Fruit fly (Drosophila melanogaster) whole organism, embryonic: ENCODE measurements around the gene CG31468.

Experiments used
- Atf-2 ChIP-seq: fragments of 200-800 bp; sonication (Bioruptor generic); optimal IDR thresholded peaks from 2 replicates; lab custom pipeline; 2016; ENCODE audit warnings: missing biosample characterization, missing genetic modification characterization
- BEAF-32 ChIP-seq: fragments of 200-800 bp; sonication (Bioruptor generic); optimal IDR thresholded peaks from 3 replicates; lab custom pipeline; 2017; ENCODE audit warnings: missing biosample characterization, missing genetic modification characterization, mild to moderate bottlenecking, moderate library complexity, missing genetic modification reagents
- CG10147 ChIP-seq: fragments of 200-800 bp; sonication (Bioruptor generic); optimal IDR thresholded peaks from 2 replicates; lab custom pipeline; 2019; ENCODE audit warnings: missing biosample characterization, mild to moderate bottlenecking, missing genetic modification characterization, moderate library complexity
- CG10366 ChIP-seq: fragments of 200-800 bp; sonication (Bioruptor generic); IDR thresholded peaks from 2 replicates; pipeline ENCODE4 v1.3.6; 2022; ENCODE audit warnings: missing biosample characterization, missing genetic modification characterization
- CG10979 ChIP-seq: fragments of 200-800 bp; sonication (Bioruptor generic); optimal IDR thresholded peaks from 2 replicates; lab custom pipeline; 2018; ENCODE audit warnings: missing biosample characterization, mild to moderate bottlenecking, missing genetic modification characterization, moderate library complexity
- CG12155 ChIP-seq: fragments of 200-800 bp; sonication (Bioruptor generic); optimal IDR thresholded peaks from 3 replicates; lab custom pipeline; 2016; ENCODE audit warnings: missing biosample characterization, missing genetic modification characterization
- CG13424 ChIP-seq: fragments of 200-800 bp; sonication (Bioruptor generic); optimal IDR thresholded peaks from 2 replicates; lab custom pipeline; 2019; ENCODE audit warnings: missing biosample characterization, mild to moderate bottlenecking, missing genetic modification characterization, moderate library complexity
- CG14050 ChIP-seq: fragments of 200-800 bp; sonication (Bioruptor generic); IDR thresholded peaks from 3 replicates; pipeline ENCODE4 v1.3.6; 2022; ENCODE audit warnings: missing biosample characterization, missing genetic modification characterization
- CG14667 ChIP-seq: fragments of 200-800 bp; sonication (Bioruptor generic); IDR thresholded peaks from 2 replicates; pipeline ENCODE4 v1.3.6; 2022; ENCODE audit warnings: missing biosample characterization, missing genetic modification characterization
- CG15479 ChIP-seq: fragments of 200-800 bp; sonication (Bioruptor generic); optimal IDR thresholded peaks from 3 replicates; lab custom pipeline; 2019; ENCODE audit warnings: missing biosample characterization, mild to moderate bottlenecking, missing genetic modification characterization, moderate library complexity
- CG15601 ChIP-seq: fragments of 200-800 bp; sonication (Bioruptor generic); optimal IDR thresholded peaks from 3 replicates; lab custom pipeline; 2019; ENCODE audit warnings: missing biosample characterization, mild to moderate bottlenecking, missing genetic modification characterization, moderate library complexity
- CG1602 ChIP-seq: fragments of 200-800 bp; sonication (Bioruptor generic); optimal IDR thresholded peaks from 3 replicates; lab custom pipeline; 2016; ENCODE audit warnings: missing biosample characterization, missing genetic modification characterization
- CG16813 ChIP-seq: fragments of 200-800 bp; sonication (Bioruptor generic); IDR thresholded peaks from 3 replicates; pipeline ENCODE4 v1.3.6; 2022; ENCODE audit warnings: missing biosample characterization, missing genetic modification characterization; ENCODE audit not compliant: partially characterized antibody
- CG18011 ChIP-seq: fragments of 200-800 bp; sonication (Bioruptor generic); optimal IDR thresholded peaks from 2 replicates; lab custom pipeline; 2017; ENCODE audit warnings: missing biosample characterization, missing genetic modification characterization, mild to moderate bottlenecking, moderate library complexity, missing genotype
- CG2678 ChIP-seq: fragments of 200-800 bp; sonication (Bioruptor generic); optimal IDR thresholded peaks from 3 replicates; lab custom pipeline; 2019; ENCODE audit warnings: missing biosample characterization, mild to moderate bottlenecking, missing genetic modification characterization, moderate library complexity
- CG31388 ChIP-seq: fragments of 200-800 bp; sonication (Bioruptor generic); optimal IDR thresholded peaks from 2 replicates; lab custom pipeline; 2016; ENCODE audit warnings: missing biosample characterization, missing genetic modification characterization
- CG33213 ChIP-seq: fragments of 200-800 bp; sonication (Bioruptor generic); optimal IDR thresholded peaks from 3 replicates; lab custom pipeline; 2016; ENCODE audit warnings: missing biosample characterization, missing genetic modification characterization
- CG3838 ChIP-seq: fragments of 200-800 bp; sonication (Bioruptor generic); optimal IDR thresholded peaks from 3 replicates; lab custom pipeline; 2016; ENCODE audit warnings: missing biosample characterization, missing genetic modification characterization
- CG6654 ChIP-seq: fragments of 200-800 bp; sonication (Bioruptor generic); optimal IDR thresholded peaks from 2 replicates; lab custom pipeline; 2017; ENCODE audit warnings: missing biosample characterization, mild to moderate bottlenecking, missing genetic modification characterization
- CG6765 ChIP-seq: fragments of 200-800 bp; sonication (Bioruptor generic); optimal IDR thresholded peaks from 3 replicates; lab custom pipeline; 2017; ENCODE audit warnings: missing biosample characterization, mild to moderate bottlenecking, missing genetic modification characterization
- CG6813 ChIP-seq: fragments of 200-800 bp; sonication (Bioruptor generic); optimal IDR thresholded peaks from 2 replicates; lab custom pipeline; 2017; ENCODE audit warnings: missing biosample characterization, missing genetic modification characterization, mild to moderate bottlenecking, moderate library complexity, missing genetic modification reagents
- CG8944 ChIP-seq: fragments of 200-800 bp; sonication (Bioruptor generic); optimal IDR thresholded peaks from 3 replicates; lab custom pipeline; 2016; ENCODE audit warnings: missing biosample characterization, missing genetic modification characterization
- CHES-1-like ChIP-seq: fragments of 200-800 bp; sonication (Bioruptor generic); optimal IDR thresholded peaks from 2 replicates; lab custom pipeline; 2016; ENCODE audit warnings: missing biosample characterization, missing genetic modification characterization
- ERR ChIP-seq: fragments of 200-800 bp; sonication (Bioruptor generic); optimal IDR thresholded peaks from 2 replicates; lab custom pipeline; 2016; ENCODE audit warnings: missing biosample characterization, missing genetic modification characterization
- Gug ChIP-seq: fragments of 200-800 bp; sonication (Bioruptor generic); IDR thresholded peaks from 4 replicates; pipeline ENCODE4 v1.3.6; 2022; ENCODE audit warnings: missing biosample characterization, missing genetic modification characterization
- Hr78 ChIP-seq, 2 experiments: fragments of 200-800 bp in 1 of 2; fragments of >200 bp in 1 of 2; sonication (Bioruptor generic) in 1 of 2; optimal IDR thresholded peaks; 2 replicates each; lab custom pipeline; 2017 to 2019; ENCODE audit warnings: missing biosample characterization in 2 of 2, missing genetic modification characterization in 2 of 2, mild to moderate bottlenecking in 1 of 2, moderate library complexity in 1 of 2
- Kr ChIP-seq: fragments of 200-800 bp; sonication (Bioruptor generic); optimal IDR thresholded peaks from 2 replicates; lab custom pipeline; 2017; ENCODE audit warnings: missing biosample characterization, mild to moderate bottlenecking, missing genetic modification characterization
- Mes4 ChIP-seq: fragments of 200-800 bp; sonication (Bioruptor generic); optimal IDR thresholded peaks from 2 replicates; lab custom pipeline; 2016; ENCODE audit warnings: missing biosample characterization, missing genetic modification characterization
- NFAT ChIP-seq: fragments of 200-800 bp; sonication (Bioruptor generic); IDR thresholded peaks from 2 replicates; pipeline ENCODE4 v1.3.6; 2022; ENCODE audit warnings: missing biosample characterization, missing genetic modification characterization
- Rfx ChIP-seq: fragments of 200-800 bp; sonication (Bioruptor generic); IDR thresholded peaks from 2 replicates; pipeline ENCODE4 v1.3.6; 2022; ENCODE audit warnings: missing biosample characterization, missing genetic modification characterization
- Sox100B ChIP-seq: fragments of 200-800 bp; sonication (Bioruptor generic); optimal IDR thresholded peaks from 3 replicates; lab custom pipeline; 2018; ENCODE audit warnings: missing biosample characterization, mild to moderate bottlenecking, missing genetic modification characterization
- TFAM ChIP-seq: fragments of 200-800 bp; sonication (Bioruptor generic); optimal IDR thresholded peaks from 2 replicates; lab custom pipeline; 2017; ENCODE audit warnings: missing biosample characterization, missing genetic modification characterization, inconsistent platforms
- Usf ChIP-seq: fragments of 200-800 bp; sonication (Bioruptor generic); optimal IDR thresholded peaks from 2 replicates; lab custom pipeline; 2017; ENCODE audit warnings: missing genotype, missing biosample characterization, missing genetic modification characterization
- abd-A ChIP-seq: fragments of 200-800 bp; sonication (Bioruptor generic); optimal IDR thresholded peaks from 3 replicates; lab custom pipeline; 2019; ENCODE audit warnings: missing biosample characterization, mild to moderate bottlenecking, missing genetic modification characterization, moderate library complexity
- dati ChIP-seq: fragments of 200-800 bp; sonication (Bioruptor generic); IDR thresholded peaks from 2 replicates; pipeline ENCODE4 v1.3.6; 2022; ENCODE audit warnings: missing biosample characterization, missing genetic modification characterization
- fd102C ChIP-seq: fragments of 200-800 bp; sonication (Bioruptor generic); optimal IDR thresholded peaks from 2 replicates; lab custom pipeline; 2018; ENCODE audit warnings: missing biosample characterization, mild to moderate bottlenecking, missing genetic modification characterization, moderate library complexity
- fru ChIP-seq: fragments of >200 bp; optimal IDR thresholded peaks from 2 replicates; lab custom pipeline; 2017
- hb ChIP-seq: fragments of 200-800 bp; sonication (Bioruptor generic); IDR thresholded peaks from 3 replicates; pipeline ENCODE4 v1.3.6; 2022; ENCODE audit warnings: missing biosample characterization, missing genetic modification characterization; ENCODE audit not compliant: partially characterized antibody
- her ChIP-seq: fragments of 200-800 bp; sonication (Bioruptor generic); optimal IDR thresholded peaks from 2 replicates; lab custom pipeline; 2016; ENCODE audit warnings: missing biosample characterization, missing genetic modification characterization
- lbe ChIP-seq: fragments of 200-800 bp; sonication (Bioruptor generic); optimal IDR thresholded peaks from 2 replicates; lab custom pipeline; 2016; ENCODE audit warnings: missing biosample characterization, mild to moderate bottlenecking, missing genetic modification characterization
- mam ChIP-seq: fragments of 200-800 bp; sonication (Bioruptor generic); optimal IDR thresholded peaks from 3 replicates; lab custom pipeline; 2016; ENCODE audit warnings: missing biosample characterization, missing genetic modification characterization
- mirr ChIP-seq: fragments of 200-800 bp; sonication (Bioruptor generic); optimal IDR thresholded peaks from 3 replicates; lab custom pipeline; 2018; ENCODE audit warnings: missing biosample characterization, mild to moderate bottlenecking, missing genetic modification characterization
- org-1 ChIP-seq: fragments of 200-800 bp; sonication (Bioruptor generic); optimal IDR thresholded peaks from 2 replicates; lab custom pipeline; 2017; ENCODE audit warnings: missing biosample characterization, missing genetic modification characterization
- p53 ChIP-seq: fragments of 200-800 bp; sonication (Bioruptor generic); optimal IDR thresholded peaks from 2 replicates; lab custom pipeline; 2016; ENCODE audit warnings: missing biosample characterization, missing genetic modification characterization
- phol ChIP-seq: fragments of 200-800 bp; sonication (Bioruptor generic); optimal IDR thresholded peaks from 3 replicates; lab custom pipeline; 2018; ENCODE audit warnings: missing biosample characterization, mild to moderate bottlenecking, missing genetic modification characterization, moderate library complexity
- schlank ChIP-seq: fragments of 200-800 bp; sonication (Bioruptor generic); optimal IDR thresholded peaks from 2 replicates; lab custom pipeline; 2018; ENCODE audit warnings: missing biosample characterization, mild to moderate bottlenecking, missing genetic modification characterization
- stwl ChIP-seq: fragments of 200-800 bp; sonication (Bioruptor generic); optimal IDR thresholded peaks from 3 replicates; lab custom pipeline; 2018; ENCODE audit warnings: missing biosample characterization, mild to moderate bottlenecking, missing genetic modification characterization, moderate library complexity
- z ChIP-seq: fragments of 200-800 bp; sonication (Bioruptor generic); IDR thresholded peaks from 3 replicates; pipeline ENCODE4 v1.3.6; 2022; ENCODE audit warnings: missing biosample characterization, missing genetic modification characterization

CG31468 gene

dm6 chr3R:23657357-23658318 lies 42.5 kb downstream of the CG31468 start (continued):
- TF ChIP-seq stwl (tag; lab: Kevin White, UChicago) (peak; percentile 37), schlank (peak; percentile 42), lbe (GFP tag; lab: Kevin White, UChicago) (no peak), CG33213 (GFP tag; lab: Kevin White, UChicago) (peak; percentile 47), CG6654 (GFP tag; lab: Kevin White, UChicago) (no peak), mam (GFP tag; lab: Kevin White, UChicago) (peak; percentile 17), org-1 (GFP tag; lab: Kevin White, UChicago) (peak; percentile 86), phol (tag; lab: Kevin White, UChicago) (peak; percentile 24), CG3838 (GFP tag; lab: Kevin White, UChicago) (peak; percentile 72), TFAM (GFP tag; lab: Kevin White, UChicago) (peak; percentile 23), Mes4 (GFP tag; lab: Kevin White, UChicago) (peak; percentile 83), dati (no peak), fru (no peak), Sox100B (GFP tag; lab: Kevin White, UChicago) (peak; percentile 67), CG8944 (GFP tag; lab: Kevin White, UChicago) (peak; percentile 46), CG31388 (GFP tag; lab: Kevin White, UChicago) (no peak), BEAF-32 (no peak), Hr78 (GFP tag; optimal IDR thresholded peaks at IDR 0.05; lab: Kevin White, UChicago) (peak in 1 of 2 experiments; percentile 79), abd-A (tag; lab: Kevin White, UChicago) (peak; percentile 9), fd102C (GFP tag; lab: Kevin White, UChicago) (peak; percentile 93), CG10366 (GFP tag; lab: Robert Waterston, UW) (no peak; the same call in 1 of the 2 replicates), CG12155 (GFP tag; lab: Kevin White, UChicago) (no peak), z (peak; percentile 65; the same call in 2 of the 3 replicates), CG1602 (GFP tag; lab: Kevin White, UChicago) (peak; percentile 27), CG2678 (peak; percentile 77), CG14667 (GFP tag; lab: Robert Waterston, UW) (no peak), her (peak; percentile 79), CG6765 (GFP tag; lab: Kevin White, UChicago) (peak; percentile 62), p53 (peak; percentile 53), Gug (no peak), ERR (GFP tag; lab: Kevin White, UChicago) (no peak), Kr (GFP tag; lab: Kevin White, UChicago) (peak; percentile 97), CG15601 (tag; lab: Kevin White, UChicago) (peak; percentile 88), CG10147 (GFP tag; lab: Kevin White, UChicago) (peak; percentile 50), CG15479 (peak; percentile 35), CG16813 (GFP tag; lab: Robert Waterston, UW) (no peak), CHES-1-like (GFP tag; lab: Kevin White, UChicago) (peak; percentile 80), CG14050 (GFP tag; lab: Robert Waterston, UW) (0 out of 3 replicates have a peak, but pooled peaks have one; percentile 35), Usf (GFP tag; lab: Kevin White, UChicago) (peak; percentile 16), CG6813 (GFP tag; lab: Kevin White, UChicago) (peak; percentile 92), NFAT (GFP tag; lab: Robert Waterston, UW) (no peak), CG13424 (tag; lab: Kevin White, UChicago) (peak; percentile 56), mirr (GFP tag; lab: Kevin White, UChicago) (peak; percentile 76), Atf-2 (GFP tag; lab: Kevin White, UChicago) (peak; percentile 44), CG18011 (peak; percentile 6), hb (no peak), Rfx (GFP tag; lab: Robert Waterston, UW) (peak; percentile 40; the same call in 1 of the 2 replicates), CG10979 (tag; lab: Kevin White, UChicago) (peak; percentile 92)
